Worm (Caenorhabditis elegans) whole organism, L2 larva: ENCODE results near the gene C14A4.12.

Experiments used
- C34F6.9 ChIP-seq: fragments of 150-350 bp; optimal IDR thresholded peaks from 2 replicates; lab custom pipeline; 2014; ENCODE audit warnings: missing biosample characterization, missing genetic modification characterization
- F13H6.1 ChIP-seq: sonication (generic microtip); optimal IDR thresholded peaks from 2 replicates; lab custom pipeline; 2016; ENCODE audit warnings: missing genetic modification characterization, missing compliant biosample characterization
- R02D3.7 ChIP-seq: fragments of 150-350 bp; optimal IDR thresholded peaks from 2 replicates; lab custom pipeline; 2014; ENCODE audit warnings: missing biosample characterization, missing genetic modification characterization
- ZK546.5 ChIP-seq: sonication (generic microtip); optimal IDR thresholded peaks from 2 replicates; lab custom pipeline; 2017; ENCODE audit warnings: missing biosample characterization, missing genetic modification characterization
- ama-1 ChIP-seq: fragments of 150-350 bp; optimal IDR thresholded peaks from 2 replicates; lab custom pipeline; 2018; ENCODE audit warnings: inconsistent platforms
- blmp-1 ChIP-seq: sonication (generic microtip); optimal IDR thresholded peaks from 2 replicates; lab custom pipeline; 2017; ENCODE audit warnings: missing genetic modification characterization, mild to moderate bottlenecking, missing compliant biosample characterization, antibody characterized with exemption, moderate library complexity; ENCODE audit not compliant: insufficient read depth
- elt-1 ChIP-seq: fragments of 150-350 bp; optimal IDR thresholded peaks from 2 replicates; lab custom pipeline; 2014; ENCODE audit warnings: missing biosample characterization, missing genetic modification characterization
- elt-3 ChIP-seq: sonication (generic microtip); optimal IDR thresholded peaks from 2 replicates; lab custom pipeline; 2017; ENCODE audit warnings: missing biosample characterization, missing genetic modification characterization
- fos-1 ChIP-seq: fragments of 150-350 bp; optimal IDR thresholded peaks from 2 replicates; lab custom pipeline; 2014; ENCODE audit warnings: missing biosample characterization, missing genetic modification characterization
- gmeb-1 ChIP-seq: fragments of 150-350 bp; optimal IDR thresholded peaks from 2 replicates; lab custom pipeline; 2014; ENCODE audit warnings: missing biosample characterization, missing genetic modification characterization
- lin-11 ChIP-seq: fragments of 150-350 bp; sonication (generic microtip); optimal IDR thresholded peaks from 2 replicates; lab custom pipeline; 2014; ENCODE audit warnings: missing biosample characterization, missing genetic modification characterization, inconsistent platforms, mixed read lengths
- lin-39 ChIP-seq: fragments of 150-350 bp; optimal IDR thresholded peaks from 2 replicates; lab custom pipeline; 2014; ENCODE audit warnings: missing biosample characterization, missing genetic modification reagents, missing genetic modification characterization
- lsy-2 ChIP-seq, 2 experiments: fragments of 150-350 bp in 1 of 2; sonication (generic microtip) in 1 of 2; optimal IDR thresholded peaks; 2 replicates each; lab custom pipeline; 2014 to 2017; ENCODE audit warnings: missing biosample characterization in 2 of 2, missing genetic modification characterization in 2 of 2
- mab-5 ChIP-seq: fragments of 150-350 bp; optimal IDR thresholded peaks from 2 replicates; lab custom pipeline; 2014; ENCODE audit warnings: missing biosample characterization, missing genetic modification characterization
- mdl-1 ChIP-seq, 2 experiments: fragments of 150-350 bp in 1 of 2; sonication (generic microtip) in 1 of 2; optimal IDR thresholded peaks; 2 replicates each; lab custom pipeline; 2017; ENCODE audit warnings: missing biosample characterization in 2 of 2, missing genetic modification characterization in 2 of 2
- nhr-11 ChIP-seq: fragments of 150-350 bp; optimal IDR thresholded peaks from 2 replicates; lab custom pipeline; 2014; ENCODE audit warnings: missing biosample characterization, missing genetic modification characterization
- nhr-129 ChIP-seq: fragments of 150-350 bp; optimal IDR thresholded peaks from 2 replicates; lab custom pipeline; 2014; ENCODE audit warnings: missing biosample characterization, missing genetic modification characterization
- nhr-21 ChIP-seq: fragments of 150-350 bp; optimal IDR thresholded peaks from 2 replicates; lab custom pipeline; 2014; ENCODE audit warnings: missing biosample characterization, missing genetic modification characterization
- nhr-237 ChIP-seq: fragments of 150-350 bp; optimal IDR thresholded peaks from 2 replicates; lab custom pipeline; 2014; ENCODE audit warnings: missing biosample characterization, missing genetic modification characterization
- nhr-25 ChIP-seq: fragments of 150-350 bp; sonication (generic microtip); optimal IDR thresholded peaks from 3 replicates; lab custom pipeline; 2014; ENCODE audit warnings: missing biosample characterization, missing genetic modification characterization
- nhr-77 ChIP-seq: fragments of 150-350 bp; optimal IDR thresholded peaks from 2 replicates; lab custom pipeline; 2014; ENCODE audit warnings: missing biosample characterization, missing genetic modification characterization
- peb-1 ChIP-seq: fragments of 150-350 bp; optimal IDR thresholded peaks from 2 replicates; lab custom pipeline; 2014; ENCODE audit warnings: missing biosample characterization, missing genetic modification characterization
- sem-4 ChIP-seq: fragments of 150-350 bp; optimal IDR thresholded peaks from 2 replicates; lab custom pipeline; 2014; ENCODE audit warnings: missing biosample characterization, missing genetic modification reagents, missing genetic modification characterization
- sma-3 ChIP-seq: sonication (generic microtip); optimal IDR thresholded peaks from 2 replicates; lab custom pipeline; 2016; ENCODE audit warnings: missing genetic modification reagents, missing genetic modification characterization, missing compliant biosample characterization
- snpc-4 ChIP-seq: fragments of 150-350 bp; optimal IDR thresholded peaks from 2 replicates; lab custom pipeline; 2014; ENCODE audit warnings: missing biosample characterization, missing genetic modification characterization
- unc-39 ChIP-seq: fragments of 150-350 bp; optimal IDR thresholded peaks from 2 replicates; lab custom pipeline; 2014; ENCODE audit warnings: missing biosample characterization, missing genetic modification characterization
- unc-55 ChIP-seq: fragments of 150-350 bp; sonication (generic microtip); optimal IDR thresholded peaks from 3 replicates; lab custom pipeline; 2014; ENCODE audit warnings: missing biosample characterization, missing genetic modification reagents, missing genetic modification characterization
- unc-62 ChIP-seq: fragments of 150-350 bp; optimal IDR thresholded peaks from 2 replicates; lab custom pipeline; 2014; ENCODE audit warnings: missing biosample characterization, missing genetic modification reagents, missing genetic modification characterization
- zag-1 ChIP-seq: fragments of 150-350 bp; optimal IDR thresholded peaks from 2 replicates; lab custom pipeline; 2014; ENCODE audit warnings: missing biosample characterization, missing genetic modification characterization
- ztf-1 ChIP-seq: fragments of 200-800 bp; sonication (Bioruptor generic); conservative IDR thresholded peaks from 2 replicates; pipeline ENCODE4 v1.3.6; 2022; ENCODE audit warnings: missing genetic modification characterization, missing compliant biosample characterization
- ztf-11 ChIP-seq: sonication (generic microtip); optimal IDR thresholded peaks from 2 replicates; lab custom pipeline; 2017; ENCODE audit warnings: missing biosample characterization, missing genetic modification characterization

The C14A4.12 gene

DNA sequence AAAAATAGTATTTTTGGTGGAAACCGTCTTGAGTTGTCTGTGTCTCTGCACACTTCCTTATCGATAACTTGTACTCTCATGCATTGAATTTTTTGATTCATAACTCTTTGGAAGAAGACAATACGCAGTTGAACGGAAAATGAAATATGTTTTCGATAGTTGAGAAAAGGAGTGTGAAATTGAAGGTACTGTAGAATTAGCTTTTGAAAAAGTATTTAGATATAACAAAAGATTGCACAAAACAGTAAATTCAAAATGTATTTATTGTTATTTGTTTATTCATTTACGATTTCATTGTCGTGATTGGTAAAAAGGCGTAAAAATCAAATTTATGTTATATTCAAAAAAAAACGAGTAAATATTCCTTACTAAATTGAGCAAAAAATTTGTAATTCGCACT, 16.4 kb upstream of the C14A4.12 start, which contains the start of gene C14A4.7:
Gene C14A4.7, minus strand, starts transcription at position 101 of the 400 bp plus-strand sequence.
- TF ChIP-seq fos-1 (tag; lab: Kevin White, UChicago) (peak; percentile 37), unc-39 (no peak)
- TF ChIP-seq, all 48 proteins: peak for 1

DNA sequence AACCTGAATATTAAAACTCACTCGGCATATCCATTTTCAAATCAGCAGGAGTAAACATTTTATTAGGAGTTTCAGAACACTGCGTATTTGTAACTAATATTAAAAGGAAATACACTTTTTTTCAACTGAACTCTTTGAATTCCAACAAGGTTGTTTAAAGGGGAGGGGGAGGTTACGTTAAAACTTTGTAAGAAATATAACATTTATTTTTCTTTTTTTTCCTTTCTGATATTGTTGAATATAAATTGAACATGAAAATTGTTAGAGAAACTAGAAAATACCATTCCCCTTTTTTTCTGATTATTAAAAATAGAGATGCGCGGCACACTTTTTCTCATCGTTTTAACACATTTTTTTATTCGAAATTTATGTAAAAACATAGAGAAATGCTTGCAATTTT, 14.8 kb upstream of the C14A4.12 start, which contains the start of gene C14A4.8:
Gene C14A4.8, minus strand, starts transcription at position 101 of the 400 bp plus-strand sequence.
- TF ChIP-seq sem-4 (tag; lab: Kevin White, UChicago) (no peak), F13H6.1 (tag; lab: Kevin White, UChicago) (no peak), nhr-21 (tag; lab: Kevin White, UChicago) (no peak), gmeb-1 (no peak), ama-1 (no peak), elt-1 (tag; lab: Kevin White, UChicago) (no peak), elt-3 (tag; lab: Kevin White, UChicago) (no peak), unc-62 (no peak), C34F6.9 (tag; lab: Kevin White, UChicago) (no peak), nhr-77 (no peak), zag-1 (tag; lab: Kevin White, UChicago) (no peak), nhr-25 (tag; lab: Kevin White, UChicago) (no peak), lin-11 (tag; lab: Kevin White, UChicago) (no peak), ztf-1 (no peak), lsy-2 (tag; optimal IDR thresholded peaks at IDR 0.05; lab: Kevin White, UChicago) (no peak), nhr-11 (tag; lab: Kevin White, UChicago) (no peak), nhr-237 (tag; lab: Kevin White, UChicago) (no peak), R02D3.7 (tag; lab: Kevin White, UChicago) (no peak), ztf-11 (tag; lab: Kevin White, UChicago) (no peak)

DNA sequence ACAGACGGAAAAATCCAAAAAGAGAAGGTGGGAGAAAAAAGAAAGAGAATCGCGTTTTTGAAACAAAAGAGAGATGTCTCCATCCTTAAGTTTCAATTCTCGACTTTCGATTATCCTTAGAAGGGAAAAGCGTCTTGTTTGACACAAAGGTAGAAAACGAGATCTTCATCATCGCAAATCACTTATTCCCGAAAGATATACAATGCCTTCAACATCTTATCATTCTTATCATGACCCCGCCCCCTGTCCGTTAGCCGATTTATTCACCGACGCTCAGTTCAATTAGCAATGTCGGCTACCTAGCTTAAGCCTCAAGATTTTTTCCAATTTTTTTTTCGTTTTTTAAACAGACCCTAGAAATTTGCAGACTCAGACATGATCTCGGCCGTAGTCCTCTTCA, 13.9 kb upstream of the C14A4.12 start, which contains the start of gene C14A4.9:
Gene C14A4.9, plus strand, starts transcription at position 368 of the 400 bp plus-strand sequence.
- TF ChIP-seq lsy-2 (tag; optimal IDR thresholded peaks at IDR 0.05; lab: Kevin White, UChicago) (no peak), blmp-1 (peak; percentile 26), elt-1 (tag; lab: Kevin White, UChicago) (no peak), lin-11 (tag; lab: Kevin White, UChicago) (no peak)

DNA sequence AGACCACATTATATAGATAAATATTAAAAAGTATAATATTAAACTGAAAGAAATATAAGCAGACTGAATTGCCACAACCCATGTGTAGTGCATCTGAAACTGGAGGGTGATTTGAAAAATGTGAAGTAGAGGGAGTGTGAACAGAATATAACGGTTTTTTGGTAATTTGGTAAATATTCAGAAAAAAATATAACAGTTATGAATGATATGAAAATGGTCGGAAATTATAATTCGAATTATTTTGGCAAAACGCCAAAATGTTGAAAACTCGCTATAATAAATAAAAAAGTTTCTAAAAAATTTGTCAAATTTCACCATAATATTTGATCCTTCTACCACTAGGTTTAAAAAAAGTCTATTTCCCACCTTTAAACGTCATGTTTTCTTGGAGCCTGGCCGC, 10.7 kb upstream of the C14A4.12 start, which contains the start of gene srv-2:
Gene srv-2, minus strand, starts transcription at position 101 of the 400 bp plus-strand sequence.
- TF ChIP-seq peb-1 (tag; lab: Kevin White, UChicago) (no peak), nhr-237 (tag; lab: Kevin White, UChicago) (no peak), F13H6.1 (tag; lab: Kevin White, UChicago) (no peak), unc-55 (GFP tag; lab: Kevin White, UChicago) (no peak), lsy-2 (tag; optimal IDR thresholded peaks at IDR 0.05; lab: Kevin White, UChicago) (no peak), ZK546.5 (tag; lab: Kevin White, UChicago) (no peak), sma-3 (no peak), zag-1 (tag; lab: Kevin White, UChicago) (no peak), lin-39 (tag; lab: Kevin White, UChicago) (no peak), snpc-4 (no peak), C34F6.9 (tag; lab: Kevin White, UChicago) (no peak), nhr-25 (tag; lab: Kevin White, UChicago) (no peak), sem-4 (tag; lab: Kevin White, UChicago) (no peak), ama-1 (no peak), R02D3.7 (tag; lab: Kevin White, UChicago) (no peak)

ce11 chrII:10603560-10603959, 9.3 kb upstream of the C14A4.12 start:
- TF ChIP-seq R02D3.7 (tag; lab: Kevin White, UChicago) (no peak), unc-39 (no peak), mdl-1 (tag; optimal IDR thresholded peaks at IDR 0.05; lab: Kevin White, UChicago) (no peak)

ce11 chrII:10605512-10605911, 7.3 kb upstream of the C14A4.12 start, which contains the start of gene taf-13:
taf-13 (minus strand) TSS chrII:10605612.
- TF ChIP-seq nhr-129 (tag; lab: Kevin White, UChicago) (no peak), F13H6.1 (tag; lab: Kevin White, UChicago) (no peak), nhr-77 (no peak), mab-5 (tag; lab: Kevin White, UChicago) (no peak), elt-1 (tag; lab: Kevin White, UChicago) (no peak)
